Worm (Caenorhabditis elegans) whole organism, young adult: Measurements from ENCODE around the gene ZK353.2.
A peak's percentile ranks its signal among the peaks of the same experiment; 100 is the strongest.

Source experiments
- B0019.2 ChIP-seq: fragments of 200-800 bp; sonication (Bioruptor generic); conservative IDR thresholded peaks from 2 replicates; pipeline ENCODE4 v1.3.6; 2022; ENCODE audit warnings: missing genetic modification reagents, missing genetic modification characterization, missing compliant biosample characterization
- B0035.1 ChIP-seq: sonication (generic microtip); optimal IDR thresholded peaks from 2 replicates; lab custom pipeline; 2016; ENCODE audit warnings: missing genetic modification characterization, mild to moderate bottlenecking, missing compliant biosample characterization, missing genotype, missing genetic modification reagents
- B0261.1 ChIP-seq: sonication (generic microtip); optimal IDR thresholded peaks from 2 replicates; lab custom pipeline; 2016; ENCODE audit warnings: mild to moderate bottlenecking, missing genetic modification characterization, moderate library complexity, missing compliant biosample characterization
- C06A6.2 ChIP-seq: fragments of 200-800 bp; sonication (Bioruptor generic); conservative IDR thresholded peaks from 2 replicates; pipeline ENCODE4 v1.3.6; 2022; ENCODE audit warnings: missing genetic modification characterization, missing compliant biosample characterization
- D2030.7 ChIP-seq: fragments of 200-800 bp; sonication (Bioruptor generic); IDR thresholded peaks from 2 replicates; pipeline ENCODE4 v1.3.6; 2022; ENCODE audit warnings: missing genetic modification reagents, missing genetic modification characterization, missing compliant biosample characterization
- F22D6.2 ChIP-seq: sonication (generic microtip); optimal IDR thresholded peaks from 2 replicates; lab custom pipeline; 2016; ENCODE audit warnings: mild to moderate bottlenecking, missing genetic modification characterization, missing compliant biosample characterization
- F23B12.7 ChIP-seq: sonication (generic microtip); optimal IDR thresholded peaks from 2 replicates; lab custom pipeline; 2017; ENCODE audit warnings: missing genetic modification characterization, mild to moderate bottlenecking, missing compliant biosample characterization, antibody characterized with exemption, moderate library complexity; ENCODE audit not compliant: insufficient read depth
- F39B2.1 ChIP-seq: fragments of 200-800 bp; sonication (Bioruptor generic); IDR thresholded peaks from 2 replicates; pipeline ENCODE4 v1.3.6; 2022; ENCODE audit warnings: missing genetic modification reagents, missing genetic modification characterization, missing compliant biosample characterization
- F57A8.1 ChIP-seq: fragments of 200-800 bp; sonication (Bioruptor generic); optimal IDR thresholded peaks from 2 replicates; lab custom pipeline; 2018; ENCODE audit warnings: mild to moderate bottlenecking, missing genetic modification characterization, moderate library complexity, missing compliant biosample characterization
- K11D2.4 ChIP-seq: fragments of 200-800 bp; sonication (Bioruptor generic); IDR thresholded peaks from 2 replicates; pipeline ENCODE4 v1.3.6; 2022; ENCODE audit warnings: missing genetic modification reagents, missing genetic modification characterization, missing compliant biosample characterization
- Y53F4B.3 ChIP-seq: fragments of 200-800 bp; sonication (Bioruptor generic); IDR thresholded peaks from 2 replicates; pipeline ENCODE4 v1.3.6; 2022; ENCODE audit warnings: missing genetic modification reagents, missing genetic modification characterization, missing compliant biosample characterization
- Y67H2A.10 ChIP-seq: fragments of 200-800 bp; sonication (Bioruptor generic); conservative IDR thresholded peaks from 2 replicates; pipeline ENCODE4 v1.3.6; 2022; ENCODE audit warnings: missing genetic modification reagents, missing genetic modification characterization, missing compliant biosample characterization
- Y95B8A.8 ChIP-seq: fragments of 200-800 bp; sonication (Bioruptor generic); IDR thresholded peaks from 2 replicates; pipeline ENCODE4 v1.3.6; 2022; ENCODE audit warnings: missing genetic modification reagents, missing genetic modification characterization, missing compliant biosample characterization
- aptf-3 ChIP-seq: fragments of 200-800 bp; sonication (Bioruptor generic); IDR thresholded peaks from 2 replicates; pipeline ENCODE4 v1.3.6; 2022; ENCODE audit warnings: missing genetic modification characterization, missing compliant biosample characterization
- atf-7 ChIP-seq: sonication (generic microtip); optimal IDR thresholded peaks from 2 replicates; lab custom pipeline; 2017; ENCODE audit warnings: mild to moderate bottlenecking, missing genetic modification characterization, missing compliant biosample characterization
- attf-3 ChIP-seq: fragments of 200-800 bp; sonication (Bioruptor generic); conservative IDR thresholded peaks from 2 replicates; pipeline ENCODE4 v1.3.6; 2022; ENCODE audit warnings: missing genetic modification reagents, missing genetic modification characterization, missing compliant biosample characterization
- attf-5 ChIP-seq: fragments of 200-800 bp; sonication (Bioruptor generic); optimal IDR thresholded peaks from 2 replicates; lab custom pipeline; 2018; ENCODE audit warnings: mild to moderate bottlenecking, missing genetic modification characterization, missing compliant biosample characterization
- attf-6 ChIP-seq: fragments of 200-800 bp; sonication (Bioruptor generic); IDR thresholded peaks from 2 replicates; pipeline ENCODE4 v1.3.6; 2022; ENCODE audit warnings: missing genetic modification reagents, missing genetic modification characterization, missing compliant biosample characterization
- bed-2 ChIP-seq: fragments of 200-800 bp; sonication (Bioruptor generic); IDR thresholded peaks from 2 replicates; pipeline ENCODE4 v1.3.6; 2022; ENCODE audit warnings: missing genetic modification reagents, missing genetic modification characterization, missing compliant biosample characterization
- dpff-1 ChIP-seq: sonication (generic microtip); optimal IDR thresholded peaks from 2 replicates; lab custom pipeline; 2017; ENCODE audit warnings: mild to moderate bottlenecking, missing genetic modification characterization, missing compliant biosample characterization
- dpl-1 ChIP-seq: fragments of 150-350 bp; optimal IDR thresholded peaks from 2 replicates; lab custom pipeline; 2014; ENCODE audit warnings: missing biosample characterization, missing genetic modification reagents, missing genetic modification characterization
- egl-18 ChIP-seq: fragments of 200-800 bp; sonication (Bioruptor generic); IDR thresholded peaks from 2 replicates; pipeline ENCODE4 v1.3.6; 2022; ENCODE audit warnings: missing genetic modification reagents, missing genetic modification characterization, missing compliant biosample characterization
- egl-44 ChIP-seq: fragments of 200-800 bp; sonication (Bioruptor generic); IDR thresholded peaks from 2 replicates; pipeline ENCODE4 v1.3.6; 2022; ENCODE audit warnings: missing genetic modification reagents, missing genetic modification characterization, missing compliant biosample characterization
- egrh-3 ChIP-seq: fragments of 200-800 bp; sonication (Bioruptor generic); IDR thresholded peaks from 2 replicates; pipeline ENCODE4 v1.3.6; 2022; ENCODE audit warnings: missing genetic modification reagents, missing genetic modification characterization, missing compliant biosample characterization
- ets-4 ChIP-seq: fragments of 200-800 bp; sonication (Bioruptor generic); optimal IDR thresholded peaks from 2 replicates; lab custom pipeline; 2018; ENCODE audit warnings: mild to moderate bottlenecking, missing genetic modification characterization, missing compliant biosample characterization
- hmg-20 ChIP-seq: fragments of 200-800 bp; sonication (Bioruptor generic); IDR thresholded peaks from 2 replicates; pipeline ENCODE4 v1.3.6; 2022; ENCODE audit warnings: missing genetic modification reagents, missing genetic modification characterization, missing compliant biosample characterization
- hrde-1 ChIP-seq: sonication (generic microtip); optimal IDR thresholded peaks from 2 replicates; lab custom pipeline; 2016; ENCODE audit warnings: missing genetic modification characterization, mild to moderate bottlenecking, missing compliant biosample characterization, moderate library complexity, missing genotype, missing genetic modification reagents, borderline replicate concordance
- hsf-1 ChIP-seq: fragments of 200-800 bp; sonication (Bioruptor generic); IDR thresholded peaks from 2 replicates; pipeline ENCODE4 v1.3.6; 2022; ENCODE audit warnings: missing genetic modification reagents, missing genetic modification characterization, missing compliant biosample characterization
- lag-1 ChIP-seq: fragments of 200-800 bp; sonication (Bioruptor generic); IDR thresholded peaks from 2 replicates; pipeline ENCODE4 v1.3.6; 2022; ENCODE audit warnings: missing genetic modification reagents, missing genetic modification characterization, missing compliant biosample characterization
- let-526 ChIP-seq: fragments of 200-800 bp; sonication (Bioruptor generic); IDR thresholded peaks from 2 replicates; pipeline ENCODE4 v1.3.6; 2022; ENCODE audit warnings: missing genetic modification reagents, missing genetic modification characterization, missing compliant biosample characterization
- lin-26 ChIP-seq: fragments of 200-800 bp; sonication (Bioruptor generic); IDR thresholded peaks from 2 replicates; pipeline ENCODE4 v1.3.6; 2022; ENCODE audit warnings: missing genetic modification reagents, missing genetic modification characterization, missing compliant biosample characterization
- lin-35 ChIP-seq, 3 experiments: fragments of 150-350 bp in 2 of 3; sonication (generic microtip) in 1 of 3; optimal IDR thresholded peaks; 2 replicates each; lab custom pipeline; 2014 to 2018; ENCODE audit warnings: missing biosample characterization in 3 of 3, missing genetic modification characterization in 3 of 3, missing genetic modification reagents in 3 of 3
- lin-54 ChIP-seq: fragments of 200-800 bp; sonication (Bioruptor generic); optimal IDR thresholded peaks from 2 replicates; lab custom pipeline; 2018; ENCODE audit warnings: mild to moderate bottlenecking, missing genetic modification characterization, missing compliant biosample characterization
- lsl-1 ChIP-seq: fragments of 200-800 bp; sonication (Bioruptor generic); optimal IDR thresholded peaks from 2 replicates; lab custom pipeline; 2018; ENCODE audit warnings: mild to moderate bottlenecking, missing genetic modification characterization, moderate library complexity, missing compliant biosample characterization
- madf-8 ChIP-seq: fragments of 200-800 bp; sonication (Bioruptor generic); conservative IDR thresholded peaks from 2 replicates; pipeline ENCODE4 v1.3.6; 2022; ENCODE audit warnings: missing genetic modification reagents, missing genetic modification characterization, missing compliant biosample characterization
- mcd-1 ChIP-seq: fragments of 200-800 bp; sonication (Bioruptor generic); IDR thresholded peaks from 2 replicates; pipeline ENCODE4 v1.3.6; 2022; ENCODE audit warnings: missing genetic modification reagents, missing genetic modification characterization, missing compliant biosample characterization
- pbrm-1 ChIP-seq: fragments of 200-800 bp; sonication (Bioruptor generic); IDR thresholded peaks from 2 replicates; pipeline ENCODE4 v1.3.6; 2022; ENCODE audit warnings: missing genetic modification reagents, missing genetic modification characterization, missing compliant biosample characterization
- pha-4 ChIP-seq: fragments of 150-350 bp; sonication (generic microtip); optimal IDR thresholded peaks from 2 replicates; lab custom pipeline; 2014; ENCODE audit warnings: missing biosample characterization, missing genetic modification reagents, missing genetic modification characterization
- rec-8 ChIP-seq, 2 experiments: sonication (generic microtip); optimal IDR thresholded peaks; 2 replicates each; lab custom pipeline; 2016; ENCODE audit warnings: mild to moderate bottlenecking in 2 of 2, missing genetic modification characterization in 2 of 2, missing genetic modification reagents in 2 of 2, missing genotype in 2 of 2, missing biosample characterization in 1 of 2, missing compliant biosample characterization in 1 of 2, moderate library complexity in 1 of 2
- snpc-1.1 ChIP-seq: sonication (generic microtip); optimal IDR thresholded peaks from 2 replicates; lab custom pipeline; 2017; ENCODE audit warnings: missing genetic modification characterization, mild to moderate bottlenecking, missing compliant biosample characterization, antibody characterized with exemption, moderate library complexity, missing genotype, missing genetic modification reagents; ENCODE audit not compliant: insufficient read depth
- snpc-3.4 ChIP-seq: sonication (generic microtip); optimal IDR thresholded peaks from 2 replicates; lab custom pipeline; 2017; ENCODE audit warnings: missing genetic modification characterization, mild to moderate bottlenecking, missing compliant biosample characterization, antibody characterized with exemption, moderate library complexity, missing genotype, missing genetic modification reagents
- sptf-2 ChIP-seq: fragments of 200-800 bp; sonication (Bioruptor generic); optimal IDR thresholded peaks from 2 replicates; lab custom pipeline; 2018; ENCODE audit warnings: mild to moderate bottlenecking, missing genetic modification characterization, missing compliant biosample characterization
- tbp1 ChIP-seq: fragments of 200-800 bp; sonication (Bioruptor generic); optimal IDR thresholded peaks from 2 replicates; lab custom pipeline; 2018; ENCODE audit warnings: mild to moderate bottlenecking, missing genetic modification characterization, missing compliant biosample characterization
- unc-130 ChIP-seq: sonication (generic microtip); optimal IDR thresholded peaks from 2 replicates; lab custom pipeline; 2016; ENCODE audit warnings: missing genetic modification reagents, missing genetic modification characterization, missing compliant biosample characterization
- zfh-2 ChIP-seq: fragments of 200-800 bp; sonication (Bioruptor generic); conservative IDR thresholded peaks from 2 replicates; pipeline ENCODE4 v1.3.6; 2022; ENCODE audit warnings: missing genetic modification reagents, missing genetic modification characterization, missing compliant biosample characterization
- ztf-25 ChIP-seq: fragments of 200-800 bp; sonication (Bioruptor generic); IDR thresholded peaks from 2 replicates; pipeline ENCODE4 v1.3.6; 2022; ENCODE audit warnings: missing genetic modification reagents, missing genetic modification characterization, missing compliant biosample characterization
- ztf-26 ChIP-seq: sonication (generic microtip); optimal IDR thresholded peaks from 2 replicates; lab custom pipeline; 2017; ENCODE audit warnings: missing genetic modification characterization, missing compliant biosample characterization

ZK353.2 gene

DNA sequence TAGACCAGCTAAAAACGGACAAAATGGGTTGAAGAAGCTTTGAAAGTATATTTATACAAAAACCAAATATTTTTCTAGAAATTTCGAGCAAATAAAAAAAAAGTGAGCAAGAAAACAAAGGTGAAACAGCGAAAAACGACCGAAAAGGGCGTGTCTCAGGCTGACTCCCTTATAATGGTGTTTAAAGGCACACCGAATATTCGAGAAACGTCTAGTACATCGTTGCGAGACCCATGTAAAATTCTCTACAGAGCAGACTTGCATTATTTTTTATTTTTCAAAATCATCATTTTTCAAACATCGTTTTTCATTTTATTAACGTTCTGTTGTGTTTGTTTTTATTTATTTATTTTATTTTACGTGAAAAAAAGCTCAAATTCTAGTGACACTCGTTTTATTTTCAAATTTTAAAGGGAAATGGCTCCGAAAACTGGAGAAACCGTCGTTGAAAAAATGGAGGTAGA, 48.5 kb downstream of the ZK353.2 start, which contains the start of gene rpn-3 (continued):
- TF ChIP-seq dpl-1 (GFP tag; lab: Kevin White, UChicago) (peak; percentile 64), lag-1 (GFP tag; lab: Robert Waterston, UW) (no peak), mcd-1 (peak; percentile 99), F57A8.1 (GFP tag; lab: Kevin White, UChicago) (no peak), sptf-2 (no peak), snpc-1.1 (tag; lab: Kevin White, UChicago) (peak; percentile 60), tbp1 (peak; percentile 79), ztf-26 (peak; percentile 78), rec-8 (tag; optimal IDR thresholded peaks at IDR 0.05; lab: Kevin White, UChicago) (peak in 1 of 2 experiments; percentile 26), lin-54 (GFP tag; lab: Kevin White, UChicago) (peak; percentile 95), snpc-3.4 (tag; lab: Kevin White, UChicago) (peak; percentile 93), C06A6.2 (peak; percentile 84), attf-5 (peak; percentile 84), attf-6 (peak; percentile 48; the same call in 1 of the 2 replicates), lsl-1 (peak; percentile 61), atf-7 (tag; lab: Kevin White, UChicago) (peak; percentile 89), pbrm-1 (peak; percentile 93), attf-3 (GFP tag; lab: Robert Waterston, UW) (peak; percentile 84), lin-35 (GFP tag; optimal IDR thresholded peaks at IDR 0.05; lab: Kevin White, UChicago) (peak in 2 of 3 experiments; percentile 66 to 92), dpff-1 (tag; lab: Kevin White, UChicago) (no peak), B0019.2 (peak; percentile 58; the same call in 1 of the 2 replicates), ztf-25 (GFP tag; lab: Robert Waterston, UW) (no peak), B0035.1 (tag; lab: Kevin White, UChicago) (peak; percentile 64), bed-2 (GFP tag; lab: Robert Waterston, UW) (peak; percentile 76; the same call in 1 of the 2 replicates), F22D6.2 (peak; percentile 85), pha-4 (tag; lab: Kevin White, UChicago) (peak; percentile 81), unc-130 (GFP tag; lab: Kevin White, UChicago) (peak; percentile 49), F39B2.1 (GFP tag; lab: Robert Waterston, UW) (0 out of 2 replicates have a peak, but pooled peaks have one; percentile 71), hrde-1 (tag; lab: Kevin White, UChicago) (peak; percentile 17), D2030.7 (GFP tag; lab: Robert Waterston, UW) (peak; percentile 87), K11D2.4 (GFP tag; lab: Robert Waterston, UW) (peak; percentile 93), egrh-3 (GFP tag; lab: Robert Waterston, UW) (no peak), aptf-3 (GFP tag; lab: Robert Waterston, UW) (0 out of 2 replicates have a peak, but pooled peaks have one; percentile 32), egl-44 (GFP tag; lab: Robert Waterston, UW) (peak; percentile 67; the same call in 1 of the 2 replicates), hsf-1 (GFP tag; lab: Robert Waterston, UW) (peak; percentile 100), egl-18 (GFP tag; lab: Robert Waterston, UW) (no peak), madf-8 (GFP tag; lab: Robert Waterston, UW) (peak; percentile 80), B0261.1 (peak; percentile 28), Y67H2A.10 (peak; percentile 87), hmg-20 (0 out of 2 replicates have a peak, but pooled peaks have one; percentile 68), Y53F4B.3 (GFP tag; lab: Robert Waterston, UW) (no peak; the same call in 1 of the 2 replicates), Y95B8A.8 (peak; percentile 75; the same call in 1 of the 2 replicates), let-526 (GFP tag; lab: Robert Waterston, UW) (peak; percentile 83; the same call in 1 of the 2 replicates), zfh-2 (GFP tag; lab: Robert Waterston, UW) (no peak), F23B12.7 (peak; percentile 79), ets-4 (GFP tag; lab: Kevin White, UChicago) (no peak), lin-26 (GFP tag; lab: Robert Waterston, UW) (no peak)
